Fruit fly (Drosophila melanogaster) whole organism, embryonic: Measurements from ENCODE around the gene nop5.
A peak's percentile ranks its signal among the peaks of the same experiment; 100 is the strongest.

Experiments used
- Abd-B ChIP-seq: fragments of 200-800 bp; sonication (Bioruptor generic); optimal IDR thresholded peaks from 2 replicates; lab custom pipeline; 2018; ENCODE audit warnings: missing biosample characterization, mild to moderate bottlenecking, missing genetic modification characterization, moderate library complexity
- CG11456 ChIP-seq: fragments of 200-800 bp; sonication (Bioruptor generic); IDR thresholded peaks from 3 replicates; pipeline ENCODE4 v1.3.6; 2022; ENCODE audit warnings: missing biosample characterization, missing genetic modification characterization
- CG11695 ChIP-seq: fragments of 200-800 bp; sonication (Bioruptor generic); IDR thresholded peaks from 3 replicates; pipeline ENCODE4 v1.3.6; 2022; ENCODE audit warnings: missing biosample characterization, missing genetic modification characterization
- CG12155 ChIP-seq: fragments of 200-800 bp; sonication (Bioruptor generic); optimal IDR thresholded peaks from 3 replicates; lab custom pipeline; 2016; ENCODE audit warnings: missing biosample characterization, missing genetic modification characterization
- CG12219 ChIP-seq: fragments of 200-800 bp; sonication (Bioruptor generic); optimal IDR thresholded peaks from 3 replicates; lab custom pipeline; 2018; ENCODE audit warnings: missing biosample characterization, mild to moderate bottlenecking, missing genetic modification characterization
- CG12236 ChIP-seq: fragments of 200-800 bp; sonication (Bioruptor generic); optimal IDR thresholded peaks from 2 replicates; lab custom pipeline; 2016; ENCODE audit warnings: missing biosample characterization, missing genetic modification characterization
- CG13123 ChIP-seq: fragments of 200-800 bp; sonication (Bioruptor generic); optimal IDR thresholded peaks from 2 replicates; lab custom pipeline; 2016; ENCODE audit warnings: missing biosample characterization, missing genetic modification characterization
- CG13287 ChIP-seq: fragments of 200-800 bp; sonication (Bioruptor generic); IDR thresholded peaks from 2 replicates; pipeline ENCODE4 v1.3.6; 2022; ENCODE audit warnings: missing biosample characterization, missing genetic modification characterization; ENCODE audit not compliant: partially characterized antibody
- CG13424 ChIP-seq: fragments of 200-800 bp; sonication (Bioruptor generic); optimal IDR thresholded peaks from 2 replicates; lab custom pipeline; 2019; ENCODE audit warnings: missing biosample characterization, mild to moderate bottlenecking, missing genetic modification characterization, moderate library complexity
- CG15601 ChIP-seq: fragments of 200-800 bp; sonication (Bioruptor generic); optimal IDR thresholded peaks from 3 replicates; lab custom pipeline; 2019; ENCODE audit warnings: missing biosample characterization, mild to moderate bottlenecking, missing genetic modification characterization, moderate library complexity
- CG17186 ChIP-seq: fragments of 200-800 bp; sonication (Bioruptor generic); optimal IDR thresholded peaks from 3 replicates; lab custom pipeline; 2017; ENCODE audit warnings: missing biosample characterization, missing genetic modification reagents, missing genetic modification characterization
- CG17829 ChIP-seq: fragments of 200-800 bp; optimal IDR thresholded peaks from 2 replicates; lab custom pipeline; 2019; ENCODE audit warnings: missing biosample characterization, mild to moderate bottlenecking, missing genetic modification characterization, moderate library complexity
- CG18764 ChIP-seq: fragments of 200-800 bp; sonication (Bioruptor generic); optimal IDR thresholded peaks from 3 replicates; lab custom pipeline; 2016; ENCODE audit warnings: missing biosample characterization, missing genetic modification characterization
- CG2889 ChIP-seq: fragments of 200-800 bp; sonication (Bioruptor generic); IDR thresholded peaks from 3 replicates; pipeline ENCODE4 v1.3.6; 2022; ENCODE audit warnings: missing biosample characterization, missing genetic modification characterization
- CG3163 ChIP-seq: fragments of 200-800 bp; sonication (Bioruptor generic); optimal IDR thresholded peaks from 3 replicates; lab custom pipeline; 2016; ENCODE audit warnings: missing biosample characterization, missing genetic modification characterization
- CG4820 ChIP-seq: fragments of 200-800 bp; sonication (Bioruptor generic); optimal IDR thresholded peaks from 3 replicates; lab custom pipeline; 2016; ENCODE audit warnings: missing biosample characterization, missing genetic modification characterization
- CG7271 ChIP-seq: fragments of 200-800 bp; sonication (Bioruptor generic); optimal IDR thresholded peaks from 2 replicates; lab custom pipeline; 2018; ENCODE audit warnings: missing biosample characterization, mild to moderate bottlenecking, missing genetic modification characterization, moderate library complexity
- CG8281 ChIP-seq: fragments of 200-800 bp; sonication (Bioruptor generic); optimal IDR thresholded peaks from 2 replicates; lab custom pipeline; 2018; ENCODE audit warnings: missing biosample characterization, mild to moderate bottlenecking, missing genetic modification characterization, moderate library complexity
- CG8359 ChIP-seq: fragments of 200-800 bp; sonication (Bioruptor generic); optimal IDR thresholded peaks from 2 replicates; lab custom pipeline; 2017; ENCODE audit warnings: missing biosample characterization, mild to moderate bottlenecking, missing genetic modification characterization, borderline replicate concordance
- CG8478 ChIP-seq: fragments of >200 bp; optimal IDR thresholded peaks from 2 replicates; lab custom pipeline; 2018
- CG9817 ChIP-seq: fragments of 200-800 bp; sonication (Bioruptor generic); optimal IDR thresholded peaks from 2 replicates; lab custom pipeline; 2018; ENCODE audit warnings: missing biosample characterization, mild to moderate bottlenecking, missing genetic modification characterization, moderate library complexity
- HLHmδ ChIP-seq: fragments of 200-800 bp; sonication (Bioruptor generic); optimal IDR thresholded peaks from 2 replicates; lab custom pipeline; 2018; ENCODE audit warnings: missing biosample characterization, mild to moderate bottlenecking, missing genetic modification characterization, moderate library complexity
- Hmr ChIP-seq: fragments of 200-800 bp; sonication (Bioruptor generic); optimal IDR thresholded peaks from 3 replicates; lab custom pipeline; 2017; ENCODE audit warnings: mild to moderate bottlenecking, missing biosample characterization, missing genetic modification reagents, missing genetic modification characterization
- MBD-R2 ChIP-seq: fragments of 200-800 bp; sonication (Bioruptor generic); IDR thresholded peaks from 2 replicates; pipeline ENCODE4 v1.3.6; 2022; ENCODE audit warnings: missing biosample characterization, missing genetic modification characterization
- Mrtf ChIP-seq: fragments of 200-800 bp; sonication (Bioruptor generic); IDR thresholded peaks from 3 replicates; pipeline ENCODE4 v1.3.6; 2022; ENCODE audit warnings: missing biosample characterization, missing genetic modification characterization
- NC2α ChIP-seq: fragments of 200-800 bp; sonication (Bioruptor generic); optimal IDR thresholded peaks from 2 replicates; lab custom pipeline; 2016; ENCODE audit warnings: missing biosample characterization, missing genetic modification characterization
- Neu2 ChIP-seq: fragments of 200-800 bp; sonication (Bioruptor generic); optimal IDR thresholded peaks from 3 replicates; lab custom pipeline; 2016; ENCODE audit warnings: missing biosample characterization, missing genetic modification characterization, borderline replicate concordance
- Nf-YA ChIP-seq: fragments of 200-800 bp; sonication (Bioruptor generic); IDR thresholded peaks from 2 replicates; pipeline ENCODE4 v1.3.6; 2022; ENCODE audit warnings: missing biosample characterization, missing genetic modification characterization
- Nf-YC ChIP-seq: fragments of 200-800 bp; optimal IDR thresholded peaks from 3 replicates; lab custom pipeline; 2019; ENCODE audit warnings: missing biosample characterization, mild to moderate bottlenecking, missing genetic modification characterization, moderate library complexity
- Pdp1 ChIP-seq, 2 experiments: fragments of 200-800 bp; sonication (Bioruptor generic); optimal IDR thresholded peaks; 3 replicates each; lab custom pipeline; 2016; ENCODE audit warnings: missing biosample characterization in 2 of 2, missing genetic modification characterization in 2 of 2, mild to moderate bottlenecking in 1 of 2, moderate library complexity in 1 of 2
- Rx ChIP-seq: fragments of 200-800 bp; sonication (Bioruptor generic); IDR thresholded peaks from 2 replicates; pipeline ENCODE4 v1.3.6; 2022; ENCODE audit warnings: missing biosample characterization, missing genetic modification characterization
- Ssrp ChIP-seq: fragments of 200-800 bp; sonication (Bioruptor generic); optimal IDR thresholded peaks from 2 replicates; lab custom pipeline; 2018; ENCODE audit warnings: missing biosample characterization, mild to moderate bottlenecking, missing genetic modification characterization, moderate library complexity
- amos ChIP-seq: fragments of 200-800 bp; sonication (Bioruptor generic); IDR thresholded peaks from 2 replicates; pipeline ENCODE4 v1.3.6; 2022; ENCODE audit warnings: missing biosample characterization, missing genetic modification characterization; ENCODE audit not compliant: partially characterized antibody
- dmrt11E ChIP-seq: fragments of 200-800 bp; sonication (Bioruptor generic); optimal IDR thresholded peaks from 3 replicates; lab custom pipeline; 2018; ENCODE audit warnings: missing biosample characterization, mild to moderate bottlenecking, missing genetic modification characterization, moderate library complexity
- emc ChIP-seq: fragments of 200-800 bp; sonication (Bioruptor generic); optimal IDR thresholded peaks from 2 replicates; lab custom pipeline; 2016; ENCODE audit warnings: missing biosample characterization, missing genetic modification characterization
- ems ChIP-seq: fragments of 200-800 bp; sonication (Bioruptor generic); optimal IDR thresholded peaks from 3 replicates; lab custom pipeline; 2016; ENCODE audit warnings: missing biosample characterization, missing genetic modification characterization
- fd102C ChIP-seq: fragments of 200-800 bp; sonication (Bioruptor generic); optimal IDR thresholded peaks from 2 replicates; lab custom pipeline; 2018; ENCODE audit warnings: missing biosample characterization, mild to moderate bottlenecking, missing genetic modification characterization, moderate library complexity
- ham ChIP-seq: fragments of 200-800 bp; sonication (Bioruptor generic); IDR thresholded peaks from 2 replicates; pipeline ENCODE4 v1.3.6; 2022; ENCODE audit warnings: missing biosample characterization, missing genetic modification characterization
- insv ChIP-seq, 2 experiments: fragments of 200-800 bp; sonication (Bioruptor generic); optimal IDR thresholded peaks; 3 replicates each; lab custom pipeline; 2016 to 2018; ENCODE audit warnings: missing biosample characterization in 2 of 2, missing genetic modification characterization in 2 of 2
- ken ChIP-seq: fragments of 200-800 bp; sonication (Bioruptor generic); IDR thresholded peaks from 3 replicates; pipeline ENCODE4 v1.3.6; 2022; ENCODE audit warnings: missing biosample characterization, missing genetic modification characterization
- klu ChIP-seq: fragments of 200-800 bp; sonication (Bioruptor generic); IDR thresholded peaks from 2 replicates; pipeline ENCODE4 v1.3.6; 2022; ENCODE audit warnings: missing biosample characterization, missing genetic modification characterization
- lab ChIP-seq: fragments of 200-800 bp; sonication (Bioruptor generic); optimal IDR thresholded peaks from 3 replicates; lab custom pipeline; 2017; ENCODE audit warnings: missing biosample characterization, missing genetic modification characterization, mild to moderate bottlenecking, moderate library complexity, missing genetic modification reagents
- lmd ChIP-seq: fragments of 200-800 bp; sonication (Bioruptor generic); IDR thresholded peaks from 2 replicates; pipeline ENCODE4 v1.3.6; 2022; ENCODE audit warnings: missing biosample characterization, missing genetic modification characterization
- onecut ChIP-seq: fragments of 200-800 bp; sonication (Bioruptor generic); IDR thresholded peaks from 2 replicates; pipeline ENCODE4 v1.3.6; 2022; ENCODE audit warnings: missing biosample characterization, missing genetic modification characterization
- org-1 ChIP-seq: fragments of 200-800 bp; sonication (Bioruptor generic); optimal IDR thresholded peaks from 2 replicates; lab custom pipeline; 2017; ENCODE audit warnings: missing biosample characterization, missing genetic modification characterization
- pb ChIP-seq: fragments of 200-800 bp; sonication (Bioruptor generic); optimal IDR thresholded peaks from 3 replicates; lab custom pipeline; 2016; ENCODE audit warnings: missing biosample characterization, missing genetic modification characterization
- pho ChIP-seq: fragments of 200-800 bp; sonication (Bioruptor generic); optimal IDR thresholded peaks from 2 replicates; lab custom pipeline; 2016; ENCODE audit warnings: missing biosample characterization, missing genetic modification characterization
- pnt ChIP-seq: fragments of 200-800 bp; sonication (Bioruptor generic); optimal IDR thresholded peaks from 3 replicates; lab custom pipeline; 2016; ENCODE audit warnings: missing biosample characterization, missing genetic modification characterization
- sob ChIP-seq: fragments of 200-800 bp; sonication (Bioruptor generic); IDR thresholded peaks from 2 replicates; pipeline ENCODE4 v1.3.6; 2022; ENCODE audit warnings: missing biosample characterization, missing genetic modification characterization
- vvl ChIP-seq: fragments of 200-800 bp; sonication (Bioruptor generic); IDR thresholded peaks from 2 replicates; pipeline ENCODE4 v1.3.6; 2022; ENCODE audit warnings: missing biosample characterization, missing genetic modification characterization
- zf30C ChIP-seq: fragments of 200-800 bp; sonication (Bioruptor generic); optimal IDR thresholded peaks from 3 replicates; lab custom pipeline; 2018; ENCODE audit warnings: missing biosample characterization, mild to moderate bottlenecking, missing genetic modification characterization

nop5 gene

dm6 chr2L:6950096-6950495 lies 31.6 kb upstream of the nop5 start, which contains the start of the genes Gas41 and SA1 (continued):
- TF ChIP-seq sob (GFP tag; lab: Robert Waterston, UW): no peak
- peak; percentile 90 for TF ChIP-seq CG13287 (GFP tag; lab: Robert Waterston, UW)
- no peak for TF ChIP-seq pb
- peak; percentile 61 for TF ChIP-seq Rx (GFP tag; lab: Robert Waterston, UW)
- peak; percentile 69 for TF ChIP-seq CG12219 (GFP tag; lab: Kevin White, UChicago)
- TF ChIP-seq CG12155 (GFP tag; lab: Kevin White, UChicago): peak; percentile 30
- peak; percentile 50; the same call in 2 of the 3 replicates for TF ChIP-seq CG11695 (GFP tag; lab: Robert Waterston, UW)
- no peak for TF ChIP-seq Neu2 (GFP tag; lab: Kevin White, UChicago)
- no peak for TF ChIP-seq CG11456 (GFP tag; lab: Robert Waterston, UW)
- TF ChIP-seq CG3163 (GFP tag; lab: Kevin White, UChicago): no peak
- TF ChIP-seq onecut: no peak
- TF ChIP-seq CG17829 (tag; lab: Kevin White, UChicago): peak; percentile 97
- TF ChIP-seq Nf-YA (GFP tag; lab: Robert Waterston, UW): no peak
- TF ChIP-seq emc: no peak
- peak; percentile 62; the same call in 1 of the 2 replicates for TF ChIP-seq ham
- TF ChIP-seq ems (GFP tag; lab: Kevin White, UChicago): no peak
- TF ChIP-seq CG8281 (tag; lab: Kevin White, UChicago): peak; percentile 73
- no peak for TF ChIP-seq vvl
- TF ChIP-seq lmd (GFP tag; lab: Robert Waterston, UW): no peak
- no peak for TF ChIP-seq HLHmδ (GFP tag; lab: Kevin White, UChicago)
- no peak for TF ChIP-seq ken (GFP tag; lab: Robert Waterston, UW)
- TF ChIP-seq Abd-B (GFP tag; lab: Kevin White, UChicago): no peak
- TF ChIP-seq amos (GFP tag; lab: Robert Waterston, UW): peak; percentile 70; the same call in 1 of the 2 replicates
- no peak for TF ChIP-seq CG4820 (GFP tag; lab: Kevin White, UChicago)
- peak; percentile 18 for TF ChIP-seq CG8359 (GFP tag; lab: Kevin White, UChicago)
- no peak for TF ChIP-seq zf30C (GFP tag; lab: Kevin White, UChicago)
- TF ChIP-seq klu: no peak
- TF ChIP-seq dmrt11E: peak; percentile 82
- TF ChIP-seq pho: peak; percentile 41
- TF ChIP-seq CG12236 (GFP tag; lab: Kevin White, UChicago): no peak
- TF ChIP-seq insv (GFP tag; optimal IDR thresholded peaks at IDR 0.05; lab: Kevin White, UChicago): no peak
- TF ChIP-seq NC2α (GFP tag; lab: Kevin White, UChicago): no peak
- peak; percentile 72 for TF ChIP-seq CG17186 (GFP tag; lab: Kevin White, UChicago)
- peak; percentile 92 for TF ChIP-seq Hmr
- TF ChIP-seq Ssrp (tag; lab: Kevin White, UChicago): peak; percentile 89
- peak; percentile 78 for TF ChIP-seq MBD-R2 (GFP tag; lab: Robert Waterston, UW)
- TF ChIP-seq CG8478: no peak
- TF ChIP-seq Mrtf (GFP tag; lab: Robert Waterston, UW): no peak
- TF ChIP-seq CG18764: peak; percentile 83
- TF ChIP-seq org-1: no peak
- peak; percentile 92 for TF ChIP-seq CG2889 (GFP tag; lab: Robert Waterston, UW)
- peak; percentile 93 for TF ChIP-seq CG7271 (tag; lab: Kevin White, UChicago)
- peak; percentile 29 for TF ChIP-seq CG9817
- TF ChIP-seq CG13424 (tag; lab: Kevin White, UChicago): peak; percentile 96
- TF ChIP-seq lab (GFP tag; lab: Kevin White, UChicago): no peak
- TF ChIP-seq Nf-YC (tag; lab: Kevin White, UChicago): no peak
- peak; percentile 48 for TF ChIP-seq pnt (GFP tag; lab: Kevin White, UChicago)
- no peak for TF ChIP-seq CG15601 (tag; lab: Kevin White, UChicago)
- peak; percentile 15 for TF ChIP-seq CG13123 (GFP tag; lab: Kevin White, UChicago)
- peak in 1 of 2 experiments; percentile 56 for TF ChIP-seq Pdp1 (GFP tag; optimal IDR thresholded peaks at IDR 0.05; lab: Kevin White, UChicago)
- peak; percentile 81 for TF ChIP-seq fd102C (GFP tag; lab: Kevin White, UChicago)
